Fruit fly (Drosophila melanogaster) whole organism, prepupa: ENCODE data around the gene CG11151.

ENCODE experiments used
- Blimp-1 ChIP-seq: fragments of 200-800 bp; sonication (Bioruptor generic); optimal IDR thresholded peaks from 3 replicates; lab custom pipeline; 2017; ENCODE audit warnings: missing biosample characterization, missing genetic modification characterization, mild to moderate bottlenecking, moderate library complexity, missing genetic modification reagents
- CG10631 ChIP-seq: fragments of 200-800 bp; sonication (Bioruptor generic); optimal IDR thresholded peaks from 2 replicates; lab custom pipeline; 2016; ENCODE audit warnings: missing biosample characterization, missing genetic modification characterization
- CG11294 ChIP-seq: fragments of 200-800 bp; sonication (Bioruptor generic); IDR thresholded peaks from 2 replicates; pipeline ENCODE4 v1.3.6; 2022; ENCODE audit warnings: missing biosample characterization, missing genetic modification characterization
- CG11762 ChIP-seq: fragments of 200-800 bp; sonication (Bioruptor generic); optimal IDR thresholded peaks from 3 replicates; lab custom pipeline; 2016; ENCODE audit warnings: missing biosample characterization, missing genetic modification characterization; ENCODE audit not compliant: insufficient read depth
- CG1621 ChIP-seq: fragments of 200-800 bp; sonication (Bioruptor generic); optimal IDR thresholded peaks from 3 replicates; lab custom pipeline; 2018; ENCODE audit warnings: missing biosample characterization, mild to moderate bottlenecking, missing genetic modification characterization
- CG16779 ChIP-seq: fragments of 200-800 bp; sonication (Bioruptor generic); optimal IDR thresholded peaks from 3 replicates; lab custom pipeline; 2017; ENCODE audit warnings: missing biosample characterization, mild to moderate bottlenecking, missing genetic modification characterization
- CG3032 ChIP-seq: fragments of 200-800 bp; optimal IDR thresholded peaks from 2 replicates; lab custom pipeline; 2019; ENCODE audit warnings: missing biosample characterization, mild to moderate bottlenecking, missing genetic modification characterization, moderate library complexity
- CG31627 ChIP-seq: fragments of 200-800 bp; sonication (Bioruptor generic); optimal IDR thresholded peaks from 3 replicates; lab custom pipeline; 2016; ENCODE audit warnings: missing biosample characterization, missing genetic modification characterization
- CG32006 ChIP-seq: fragments of 200-800 bp; sonication (Bioruptor generic); optimal IDR thresholded peaks from 3 replicates; lab custom pipeline; 2017; ENCODE audit warnings: missing biosample characterization, mild to moderate bottlenecking, missing genetic modification characterization
- CG3919 ChIP-seq: fragments of 200-800 bp; sonication (Bioruptor generic); optimal IDR thresholded peaks from 3 replicates; lab custom pipeline; 2016; ENCODE audit warnings: missing biosample characterization, missing genetic modification characterization
- CG4318 ChIP-seq: fragments of 200-800 bp; sonication (Bioruptor generic); optimal IDR thresholded peaks from 3 replicates; lab custom pipeline; 2017; ENCODE audit warnings: missing biosample characterization, mild to moderate bottlenecking, missing genetic modification characterization
- CG6163 ChIP-seq: fragments of 200-800 bp; sonication (Bioruptor generic); IDR thresholded peaks from 3 replicates; pipeline ENCODE4 v1.3.6; 2022; ENCODE audit warnings: missing biosample characterization, missing genetic modification characterization
- CG6276 ChIP-seq: fragments of 200-800 bp; sonication (Bioruptor generic); optimal IDR thresholded peaks from 2 replicates; lab custom pipeline; 2017; ENCODE audit warnings: missing biosample characterization, mild to moderate bottlenecking, missing genetic modification characterization
- CG6792 ChIP-seq: fragments of 200-800 bp; sonication (Bioruptor generic); optimal IDR thresholded peaks from 3 replicates; lab custom pipeline; 2016; ENCODE audit warnings: missing biosample characterization, missing genetic modification characterization
- CG6854 ChIP-seq: fragments of 200-800 bp; sonication (Bioruptor generic); optimal IDR thresholded peaks from 2 replicates; lab custom pipeline; 2017; ENCODE audit warnings: missing biosample characterization, mild to moderate bottlenecking, missing genetic modification characterization
- CG7368 ChIP-seq: fragments of 200-800 bp; sonication (Bioruptor generic); optimal IDR thresholded peaks from 3 replicates; lab custom pipeline; 2016; ENCODE audit warnings: missing biosample characterization, missing genetic modification characterization
- CG8632 ChIP-seq: fragments of 200-800 bp; sonication (Bioruptor generic); optimal IDR thresholded peaks from 3 replicates; lab custom pipeline; 2016; ENCODE audit warnings: missing biosample characterization, missing genetic modification characterization
- Eip78C ChIP-seq: fragments of 200-800 bp; sonication (Bioruptor generic); peaks from one replicate; lab custom pipeline; 2016; ENCODE audit warnings: missing biosample characterization, missing genetic modification characterization
- Eip93F ChIP-seq: fragments of 200-800 bp; sonication (Bioruptor generic); optimal IDR thresholded peaks from 2 replicates; lab custom pipeline; 2016; ENCODE audit warnings: missing biosample characterization, mild to moderate bottlenecking, missing genetic modification characterization
- Ets96B ChIP-seq: fragments of 200-800 bp; optimal IDR thresholded peaks from 2 replicates; lab custom pipeline; 2019; ENCODE audit warnings: missing biosample characterization, mild to moderate bottlenecking, missing genetic modification characterization, moderate library complexity
- Gug ChIP-seq: fragments of 200-800 bp; sonication (Bioruptor generic); IDR thresholded peaks from 2 replicates; pipeline ENCODE4 v1.3.6; 2022; ENCODE audit warnings: missing biosample characterization, missing genetic modification characterization
- Hr38 ChIP-seq: sonication (Bioruptor generic); optimal IDR thresholded peaks from 2 replicates; lab custom pipeline; 2016; ENCODE audit warnings: missing biosample characterization, missing genetic modification characterization
- Hr39 ChIP-seq: fragments of 200-800 bp; sonication (Bioruptor generic); optimal IDR thresholded peaks from 2 replicates; lab custom pipeline; 2016; ENCODE audit warnings: missing biosample characterization, missing genetic modification characterization
- Hr4 ChIP-seq: fragments of 200-800 bp; sonication (Bioruptor generic); optimal IDR thresholded peaks from 3 replicates; lab custom pipeline; 2016; ENCODE audit warnings: missing biosample characterization, missing genetic modification characterization
- Lpt ChIP-seq: fragments of 200-800 bp; sonication (Bioruptor generic); optimal IDR thresholded peaks from 3 replicates; lab custom pipeline; 2016; ENCODE audit warnings: missing biosample characterization, missing genetic modification characterization
- Met ChIP-seq: fragments of 200-800 bp; sonication (Bioruptor generic); optimal IDR thresholded peaks from 3 replicates; lab custom pipeline; 2016; ENCODE audit warnings: missing biosample characterization, missing genetic modification characterization
- Sox102F ChIP-seq: fragments of 200-800 bp; sonication (Bioruptor generic); optimal IDR thresholded peaks from 2 replicates; lab custom pipeline; 2016; ENCODE audit warnings: missing biosample characterization, mild to moderate bottlenecking, missing genetic modification characterization
- Sox14 ChIP-seq: fragments of 200-800 bp; sonication (Bioruptor generic); optimal IDR thresholded peaks from 3 replicates; lab custom pipeline; 2016; ENCODE audit warnings: missing biosample characterization, missing genetic modification characterization
- Sox15 ChIP-seq: fragments of 200-800 bp; sonication (Bioruptor generic); optimal IDR thresholded peaks from 3 replicates; lab custom pipeline; 2016; ENCODE audit warnings: missing biosample characterization, missing genetic modification characterization
- acj6 ChIP-seq: fragments of 200-800 bp; sonication (Bioruptor generic); optimal IDR thresholded peaks from 3 replicates; lab custom pipeline; 2016; ENCODE audit warnings: missing biosample characterization, missing genetic modification characterization
- cyc ChIP-seq: fragments of 200-800 bp; sonication (Bioruptor generic); optimal IDR thresholded peaks from 3 replicates; lab custom pipeline; 2016; ENCODE audit warnings: missing biosample characterization, missing genetic modification characterization
- dac ChIP-seq: fragments of 200-800 bp; sonication (Bioruptor generic); optimal IDR thresholded peaks from 2 replicates; lab custom pipeline; 2017; ENCODE audit warnings: missing biosample characterization, mild to moderate bottlenecking, missing genetic modification characterization
- eg ChIP-seq: fragments of 200-800 bp; sonication (Bioruptor generic); IDR thresholded peaks from 3 replicates; pipeline ENCODE4 v1.3.6; 2022; ENCODE audit warnings: missing biosample characterization, missing genetic modification characterization
- esn ChIP-seq: fragments of 200-800 bp; sonication (Bioruptor generic); optimal IDR thresholded peaks from 2 replicates; lab custom pipeline; 2016; ENCODE audit warnings: missing biosample characterization, mild to moderate bottlenecking, missing genetic modification characterization, moderate library complexity
- fd59A ChIP-seq: fragments of 200-800 bp; sonication (Bioruptor generic); optimal IDR thresholded peaks from 2 replicates; lab custom pipeline; 2017; ENCODE audit warnings: missing biosample characterization, mild to moderate bottlenecking, missing genetic modification characterization, missing genetic modification reagents
- fd85E ChIP-seq: fragments of 200-800 bp; sonication (Bioruptor generic); optimal IDR thresholded peaks from 3 replicates; lab custom pipeline; 2016; ENCODE audit warnings: missing biosample characterization, missing genetic modification characterization
- fkh ChIP-seq: fragments of 200-800 bp; sonication (Bioruptor generic); optimal IDR thresholded peaks from 3 replicates; lab custom pipeline; 2017; ENCODE audit warnings: missing biosample characterization, mild to moderate bottlenecking, missing genetic modification characterization, moderate library complexity
- lz ChIP-seq: fragments of 200-800 bp; sonication (Bioruptor generic); optimal IDR thresholded peaks from 3 replicates; lab custom pipeline; 2016; ENCODE audit warnings: missing biosample characterization, missing genetic modification characterization
- net ChIP-seq: fragments of 200-800 bp; sonication (Bioruptor generic); optimal IDR thresholded peaks from 3 replicates; lab custom pipeline; 2016; ENCODE audit warnings: missing biosample characterization, missing genetic modification characterization
- pdm3 ChIP-seq: fragments of 200-800 bp; sonication (Bioruptor generic); optimal IDR thresholded peaks from 3 replicates; lab custom pipeline; 2016; ENCODE audit warnings: missing biosample characterization, missing genetic modification characterization
- salr ChIP-seq, 2 experiments: fragments of 200-800 bp; sonication (Bioruptor generic); optimal IDR thresholded peaks; 3 replicates each; lab custom pipeline; 2016 to 2018; ENCODE audit warnings: missing biosample characterization in 2 of 2, missing genetic modification characterization in 2 of 2, mild to moderate bottlenecking in 1 of 2
- ss ChIP-seq, 2 experiments: fragments of 200-800 bp; sonication (Bioruptor generic); optimal IDR thresholded peaks; 2 replicates in 1 of 2; 3 replicates in 1 of 2; lab custom pipeline; 2017 to 2018; ENCODE audit warnings: mild to moderate bottlenecking in 2 of 2, missing biosample characterization in 2 of 2, missing genetic modification characterization in 2 of 2, moderate library complexity in 1 of 2
- svp ChIP-seq: fragments of 200-800 bp; sonication (Bioruptor generic); peaks from one replicate; lab custom pipeline; 2016; ENCODE audit warnings: missing biosample characterization, missing genetic modification characterization

CG11151 gene

DNA sequence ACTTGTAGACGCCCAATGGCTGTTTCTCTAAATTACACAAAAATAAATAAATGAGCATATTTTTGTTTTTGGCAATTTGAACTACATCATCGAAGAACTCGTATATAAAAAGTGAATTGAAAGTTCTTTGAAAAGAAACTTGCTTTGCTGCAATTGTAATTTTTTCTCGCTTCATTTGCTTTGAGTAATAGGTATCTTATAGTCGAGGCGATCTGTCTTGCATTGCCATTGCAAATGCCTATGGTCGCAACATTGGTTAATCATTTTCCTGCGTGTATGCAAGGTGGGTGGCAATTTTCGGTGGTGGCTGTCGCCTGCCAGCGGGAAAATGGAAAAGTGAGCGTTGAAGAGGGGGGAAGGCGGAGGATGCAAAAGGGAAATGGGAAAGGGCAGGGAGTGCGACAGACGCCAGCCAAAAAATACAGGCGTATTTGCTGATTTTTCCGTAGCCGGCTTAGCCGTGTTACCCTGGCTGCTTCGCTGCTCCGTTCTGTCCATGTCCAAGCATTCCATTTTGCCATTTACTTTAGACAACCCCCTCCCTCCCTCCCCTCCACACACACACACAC, 47.8 kb downstream of the CG11151 start:
- TF ChIP-seq esn (GFP tag; lab: Kevin White, UChicago) (no peak), acj6 (GFP tag; lab: Kevin White, UChicago) (no peak), CG32006 (GFP tag; lab: Kevin White, UChicago) (no peak), fd85E (GFP tag; lab: Kevin White, UChicago) (no peak), CG31627 (no peak), CG6854 (no peak)
- TF ChIP-seq, all 60 proteins: peak for 0

DNA sequence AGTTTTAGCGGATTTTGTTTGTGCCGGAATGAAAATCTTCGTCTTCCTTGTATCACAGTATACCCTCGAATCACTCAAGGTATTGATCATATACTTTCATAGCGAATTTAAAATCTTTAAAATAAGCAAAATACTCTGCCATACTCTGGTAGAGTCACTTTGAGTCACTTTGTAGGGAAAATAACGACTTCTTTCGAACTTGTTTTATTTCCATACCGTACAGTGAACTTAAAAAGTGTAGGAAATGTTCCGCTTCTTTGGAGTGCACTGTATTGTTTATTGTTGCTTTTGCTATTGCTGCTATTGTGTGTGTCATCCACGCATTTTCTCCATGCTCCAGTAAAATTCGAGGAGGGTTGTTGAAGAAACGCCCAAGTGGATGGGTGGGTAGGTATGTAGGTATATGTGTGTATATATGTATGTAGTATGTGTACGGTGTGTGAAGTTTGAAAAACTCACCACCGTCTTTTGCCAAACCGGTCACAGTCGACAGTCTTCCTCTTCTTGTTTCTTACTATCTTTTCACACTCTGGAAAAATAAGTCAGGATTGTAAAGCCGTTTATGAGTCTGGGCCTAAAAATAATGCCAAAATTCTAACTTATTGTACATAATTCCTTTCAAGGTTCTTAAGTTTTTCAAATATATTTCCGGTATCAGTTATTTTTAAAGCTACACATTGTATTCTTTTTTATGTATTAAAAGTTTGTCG, 49.6 kb downstream of the CG11151 start:
- TF ChIP-seq salr (GFP tag; optimal IDR thresholded peaks at IDR 0.05; lab: Kevin White, UChicago) = peak in 1 of 2 experiments; percentile 23
- TF ChIP-seq Eip93F = no peak
- TF ChIP-seq CG4318 (GFP tag; lab: Kevin White, UChicago) = no peak
- no peak for TF ChIP-seq CG8632
- no peak for TF ChIP-seq Lpt
- TF ChIP-seq cyc (GFP tag; lab: Kevin White, UChicago) = peak; percentile 2
- TF ChIP-seq CG16779 (tag; lab: Kevin White, UChicago) = no peak
- TF ChIP-seq CG6163 (GFP tag; lab: Robert Waterston, UW) = 0 out of 3 replicates have a peak, but pooled peaks have one; percentile 32
- TF ChIP-seq acj6 (GFP tag; lab: Kevin White, UChicago) = peak; percentile 1
- TF ChIP-seq Sox15 (GFP tag; lab: Kevin White, UChicago) = no peak
- TF ChIP-seq CG6792 = no peak
- TF ChIP-seq net = no peak
- TF ChIP-seq lz = no peak
- TF ChIP-seq CG11294 = no peak
- TF ChIP-seq CG3032 (tag; lab: Kevin White, UChicago) = peak; percentile 36
- TF ChIP-seq Blimp-1 (GFP tag; lab: Kevin White, UChicago) = no peak
- peak; percentile 14 for TF ChIP-seq pdm3 (GFP tag; lab: Kevin White, UChicago)
- TF ChIP-seq fkh (GFP tag; lab: Kevin White, UChicago) = no peak
- TF ChIP-seq CG10631 (GFP tag; lab: Kevin White, UChicago) = peak; percentile 39
- no peak for TF ChIP-seq CG6276 (GFP tag; lab: Kevin White, UChicago)
- TF ChIP-seq ss (GFP tag; optimal IDR thresholded peaks at IDR 0.05; lab: Kevin White, UChicago) = peak in 1 of 2 experiments; percentile 9
- TF ChIP-seq CG7368 = peak; percentile 13
- peak; percentile 8 for TF ChIP-seq Sox102F
- TF ChIP-seq svp (GFP tag; lab: Kevin White, UChicago) = peak; percentile 58
- TF ChIP-seq CG32006 (GFP tag; lab: Kevin White, UChicago) = peak; percentile 22
- TF ChIP-seq CG31627 = no peak
- 0 out of 2 replicates have a peak, but pooled peaks have one; percentile 7 for TF ChIP-seq Gug
- no peak for TF ChIP-seq CG3919 (GFP tag; lab: Kevin White, UChicago)
- TF ChIP-seq dac (GFP tag; lab: Kevin White, UChicago) = no peak
- peak; percentile 37 for TF ChIP-seq Eip78C (GFP tag; lab: Kevin White, UChicago)
- TF ChIP-seq CG11762 = no peak
- TF ChIP-seq fd59A = peak; percentile 18
- peak; percentile 23 for TF ChIP-seq Hr4 (GFP tag; lab: Kevin White, UChicago)
- no peak for TF ChIP-seq Hr38
- no peak for TF ChIP-seq eg (GFP tag; lab: Robert Waterston, UW)
- no peak for TF ChIP-seq Ets96B (tag; lab: Kevin White, UChicago)
- no peak for TF ChIP-seq Hr39 (GFP tag; lab: Kevin White, UChicago)
- TF ChIP-seq Sox14 (GFP tag; lab: Kevin White, UChicago) = no peak
- no peak for TF ChIP-seq Met (GFP tag; lab: Kevin White, UChicago)
- no peak for TF ChIP-seq CG1621 (tag; lab: Kevin White, UChicago)
